Worm (Caenorhabditis elegans) whole organism, L4/young adult: Measurements from ENCODE around the gene F56D2.3.

Source experiments
- dao-5 ChIP-seq: sonication (generic microtip); optimal IDR thresholded peaks from 2 replicates; lab custom pipeline; 2016; ENCODE audit warnings: missing genotype, missing genetic modification characterization, moderate library complexity, missing compliant biosample characterization
- him-1 ChIP-seq: sonication (generic microtip); optimal IDR thresholded peaks from 2 replicates; lab custom pipeline; 2016; ENCODE audit warnings: missing genotype, missing genetic modification reagents, missing genetic modification characterization, missing compliant biosample characterization

ce11 chrIII:5595445-5595844, 10.7 kb downstream of the F56D2.3 start, which contains the start of gene ced-6:
- no peak for TF ChIP-seq him-1 (tag; lab: Kevin White, UChicago)
- no peak for TF ChIP-seq dao-5 (tag; lab: Kevin White, UChicago)
